Worm (Caenorhabditis elegans): ENCODE results near the gene hrg-3.

- no peak for TF ChIP-seq hnd-1 (tag; optimal IDR thresholded peaks at IDR 0.05)
- TF ChIP-seq ama-1 (optimal IDR thresholded peaks at IDR 0.05): no peak
- no peak for TF ChIP-seq ceh-36 (tag; optimal IDR thresholded peaks at IDR 0.05)
- TF ChIP-seq B0310.2 (tag; optimal IDR thresholded peaks at IDR 0.05): no peak
- no peak for TF ChIP-seq ets-7 (tag; optimal IDR thresholded peaks at IDR 0.05)
- TF ChIP-seq scrt-1 (GFP tag; IDR thresholded peaks at IDR 0.05): no peak
- TF ChIP-seq F13C5.2 (tag; optimal IDR thresholded peaks at IDR 0.05): no peak
- no peak for TF ChIP-seq flt-1 (GFP tag; IDR thresholded peaks at IDR 0.05)
- TF ChIP-seq hmg-4 (GFP tag; optimal IDR thresholded peaks at IDR 0.05): no peak
- no peak for TF ChIP-seq hmbx-1 (tag; optimal IDR thresholded peaks at IDR 0.05)
- TF ChIP-seq ceh-13 (GFP tag; optimal IDR thresholded peaks at IDR 0.05): no peak
- TF ChIP-seq tra-4 (tag; optimal IDR thresholded peaks at IDR 0.05): no peak
- TF ChIP-seq tbx-37 (GFP tag; conservative IDR thresholded peaks at IDR 0.05): no peak
- TF ChIP-seq tbx-11 (GFP tag; IDR thresholded peaks at IDR 0.05): no peak
Measured at ce11 chrV:9765622-9766021, 9.4 kb downstream of the hrg-3 start.

Data from whole organism, early embryonic.